Fruit fly (Drosophila melanogaster) whole organism, embryonic: Measurements from ENCODE around the gene CG33299.

Experiments
- Bgb ChIP-seq: fragments of 200-800 bp; sonication (Bioruptor generic); IDR thresholded peaks from 2 replicates; pipeline ENCODE4 v1.3.6; 2022; ENCODE audit warnings: missing biosample characterization, missing genetic modification characterization; ENCODE audit not compliant: partially characterized antibody
- CG10366 ChIP-seq: fragments of 200-800 bp; sonication (Bioruptor generic); IDR thresholded peaks from 2 replicates; pipeline ENCODE4 v1.3.6; 2022; ENCODE audit warnings: missing biosample characterization, missing genetic modification characterization
- CG10462 ChIP-seq: fragments of 200-800 bp; sonication (Bioruptor generic); optimal IDR thresholded peaks from 2 replicates; lab custom pipeline; 2016; ENCODE audit warnings: missing biosample characterization, missing genetic modification characterization
- CG10543 ChIP-seq: fragments of 200-800 bp; sonication (Bioruptor generic); optimal IDR thresholded peaks from 3 replicates; lab custom pipeline; 2017; ENCODE audit warnings: missing biosample characterization, mild to moderate bottlenecking, missing genetic modification characterization, moderate library complexity
- CG11085 ChIP-seq: fragments of 200-800 bp; sonication (Bioruptor generic); IDR thresholded peaks from 2 replicates; pipeline ENCODE4 v1.3.6; 2022; ENCODE audit warnings: missing biosample characterization, missing genetic modification characterization
- CG12659 ChIP-seq: fragments of 200-800 bp; sonication (Bioruptor generic); optimal IDR thresholded peaks from 3 replicates; lab custom pipeline; 2017; ENCODE audit warnings: mild to moderate bottlenecking, missing biosample characterization, missing genetic modification reagents, missing genetic modification characterization
- CG12744 ChIP-seq: fragments of 200-800 bp; sonication (Bioruptor generic); optimal IDR thresholded peaks from 2 replicates; lab custom pipeline; 2016; ENCODE audit warnings: missing biosample characterization, missing genetic modification characterization
- CG13775 ChIP-seq: fragments of 200-800 bp; sonication (Bioruptor generic); optimal IDR thresholded peaks from 3 replicates; lab custom pipeline; 2017; ENCODE audit warnings: missing biosample characterization, mild to moderate bottlenecking, missing genetic modification characterization
- CG15011 ChIP-seq: fragments of 200-800 bp; sonication (Bioruptor generic); optimal IDR thresholded peaks from 3 replicates; lab custom pipeline; 2018; ENCODE audit warnings: missing biosample characterization, mild to moderate bottlenecking, missing genetic modification characterization
- CG1832 ChIP-seq: fragments of 200-800 bp; sonication (Bioruptor generic); optimal IDR thresholded peaks from 2 replicates; lab custom pipeline; 2017; ENCODE audit warnings: missing biosample characterization, mild to moderate bottlenecking, missing genetic modification characterization, inconsistent platforms
- CG18619 ChIP-seq: fragments of 200-800 bp; sonication (Bioruptor generic); optimal IDR thresholded peaks from 3 replicates; lab custom pipeline; 2017; ENCODE audit warnings: missing biosample characterization, mild to moderate bottlenecking, missing genetic modification characterization
- CG2120 ChIP-seq: fragments of 200-800 bp; sonication (Bioruptor generic); optimal IDR thresholded peaks from 3 replicates; lab custom pipeline; 2016; ENCODE audit warnings: missing biosample characterization, missing genetic modification characterization
- CG3995 ChIP-seq: fragments of 200-800 bp; sonication (Bioruptor generic); optimal IDR thresholded peaks from 3 replicates; lab custom pipeline; 2016; ENCODE audit warnings: missing biosample characterization, missing genetic modification characterization
- CG4820 ChIP-seq: fragments of 200-800 bp; sonication (Bioruptor generic); optimal IDR thresholded peaks from 3 replicates; lab custom pipeline; 2016; ENCODE audit warnings: missing biosample characterization, missing genetic modification characterization
- CG8765 ChIP-seq: fragments of 200-800 bp; sonication (Bioruptor generic); IDR thresholded peaks from 2 replicates; pipeline ENCODE4 v1.3.6; 2022; ENCODE audit warnings: missing biosample characterization, missing genetic modification characterization
- CG9215 ChIP-seq: fragments of 200-800 bp; sonication (Bioruptor generic); IDR thresholded peaks from 2 replicates; pipeline ENCODE4 v1.3.6; 2022; ENCODE audit warnings: missing biosample characterization, missing genetic modification characterization
- CrebB ChIP-seq: fragments of 200-800 bp; sonication (Bioruptor generic); optimal IDR thresholded peaks from 3 replicates; lab custom pipeline; 2018; ENCODE audit warnings: missing biosample characterization, mild to moderate bottlenecking, missing genetic modification characterization
- Dfd ChIP-seq, 2 experiments: fragments of >200 bp; optimal IDR thresholded peaks; 2 replicates each; lab custom pipeline; 2017; ENCODE audit warnings: missing biosample characterization in 2 of 2, missing genetic modification characterization in 2 of 2
- Doc2 ChIP-seq: fragments of 200-800 bp; sonication (Bioruptor generic); IDR thresholded peaks from 2 replicates; pipeline ENCODE4 v1.3.6; 2022; ENCODE audit warnings: missing biosample characterization, missing genetic modification characterization
- Eip74EF ChIP-seq, 2 experiments: fragments of 200-800 bp in 1 of 2; fragments of >200 bp in 1 of 2; sonication (Bioruptor generic) in 1 of 2; optimal IDR thresholded peaks; 2 replicates each; lab custom pipeline; 2017 to 2019; ENCODE audit warnings: missing biosample characterization in 2 of 2, missing genetic modification characterization in 2 of 2, mild to moderate bottlenecking in 1 of 2, moderate library complexity in 1 of 2
- HLH3B ChIP-seq: fragments of 200-800 bp; sonication (Bioruptor generic); IDR thresholded peaks from 2 replicates; pipeline ENCODE4 v1.3.6; 2022; ENCODE audit warnings: missing biosample characterization, missing genetic modification characterization
- HmgZ ChIP-seq: fragments of 200-800 bp; sonication (Bioruptor generic); optimal IDR thresholded peaks from 2 replicates; lab custom pipeline; 2018; ENCODE audit warnings: missing biosample characterization, mild to moderate bottlenecking, missing genetic modification characterization
- NfI ChIP-seq: fragments of 200-800 bp; sonication (Bioruptor generic); optimal IDR thresholded peaks from 3 replicates; lab custom pipeline; 2018; ENCODE audit warnings: missing biosample characterization, mild to moderate bottlenecking, missing genetic modification characterization, moderate library complexity
- Oaz ChIP-seq: fragments of 200-800 bp; sonication (Bioruptor generic); IDR thresholded peaks from 2 replicates; pipeline ENCODE4 v1.3.6; 2022; ENCODE audit warnings: missing biosample characterization, missing genetic modification characterization
- Six4 ChIP-seq: fragments of 200-800 bp; sonication (Bioruptor generic); optimal IDR thresholded peaks from 2 replicates; lab custom pipeline; 2016; ENCODE audit warnings: missing biosample characterization, missing genetic modification characterization
- Ssrp ChIP-seq: fragments of 200-800 bp; sonication (Bioruptor generic); optimal IDR thresholded peaks from 2 replicates; lab custom pipeline; 2018; ENCODE audit warnings: missing biosample characterization, mild to moderate bottlenecking, missing genetic modification characterization, moderate library complexity
- Xrp1 ChIP-seq: fragments of 200-800 bp; sonication (Bioruptor generic); IDR thresholded peaks from 2 replicates; pipeline ENCODE4 v1.3.6; 2022; ENCODE audit warnings: missing biosample characterization, missing genetic modification characterization
- cg ChIP-seq: fragments of 200-800 bp; sonication (Bioruptor generic); optimal IDR thresholded peaks from 3 replicates; lab custom pipeline; 2019; ENCODE audit warnings: missing biosample characterization, mild to moderate bottlenecking, missing genetic modification characterization, moderate library complexity
- chn ChIP-seq: fragments of 200-800 bp; sonication (Bioruptor generic); optimal IDR thresholded peaks from 2 replicates; lab custom pipeline; 2016; ENCODE audit warnings: missing biosample characterization, missing genetic modification characterization
- dimm ChIP-seq: fragments of 200-800 bp; sonication (Bioruptor generic); IDR thresholded peaks from 2 replicates; pipeline ENCODE4 v1.3.6; 2022; ENCODE audit warnings: missing biosample characterization, missing genetic modification characterization
- dmrt11E ChIP-seq: fragments of 200-800 bp; sonication (Bioruptor generic); optimal IDR thresholded peaks from 3 replicates; lab custom pipeline; 2018; ENCODE audit warnings: missing biosample characterization, mild to moderate bottlenecking, missing genetic modification characterization, moderate library complexity
- dysf ChIP-seq: fragments of 200-800 bp; sonication (Bioruptor generic); IDR thresholded peaks from 3 replicates; pipeline ENCODE4 v1.3.6; 2022; ENCODE audit warnings: missing biosample characterization, missing genetic modification characterization
- gro ChIP-seq: fragments of 200-800 bp; sonication (Bioruptor generic); optimal IDR thresholded peaks from 2 replicates; lab custom pipeline; 2016; ENCODE audit warnings: missing biosample characterization, missing genetic modification characterization
- insv ChIP-seq, 2 experiments: fragments of 200-800 bp; sonication (Bioruptor generic); optimal IDR thresholded peaks; 3 replicates each; lab custom pipeline; 2016 to 2018; ENCODE audit warnings: missing biosample characterization in 2 of 2, missing genetic modification characterization in 2 of 2
- kay ChIP-seq: fragments of 200-800 bp; sonication (Bioruptor generic); optimal IDR thresholded peaks from 2 replicates; lab custom pipeline; 2016; ENCODE audit warnings: missing biosample characterization, missing genetic modification characterization
- lilli ChIP-seq: fragments of 200-800 bp; sonication (Bioruptor generic); optimal IDR thresholded peaks from 3 replicates; lab custom pipeline; 2016; ENCODE audit warnings: missing biosample characterization, missing genetic modification characterization
- mam ChIP-seq: fragments of 200-800 bp; sonication (Bioruptor generic); optimal IDR thresholded peaks from 3 replicates; lab custom pipeline; 2016; ENCODE audit warnings: missing biosample characterization, missing genetic modification characterization
- nerfin-1 ChIP-seq: fragments of 200-800 bp; sonication (Bioruptor generic); optimal IDR thresholded peaks from 3 replicates; lab custom pipeline; 2019; ENCODE audit warnings: missing biosample characterization, mild to moderate bottlenecking, missing genetic modification characterization, moderate library complexity
- nerfin-2 ChIP-seq: fragments of 200-800 bp; sonication (Bioruptor generic); IDR thresholded peaks from 2 replicates; pipeline ENCODE4 v1.3.6; 2022; ENCODE audit warnings: missing biosample characterization, missing genetic modification characterization; ENCODE audit not compliant: partially characterized antibody
- onecut ChIP-seq: fragments of 200-800 bp; sonication (Bioruptor generic); IDR thresholded peaks from 2 replicates; pipeline ENCODE4 v1.3.6; 2022; ENCODE audit warnings: missing biosample characterization, missing genetic modification characterization
- pho ChIP-seq: fragments of 200-800 bp; sonication (Bioruptor generic); optimal IDR thresholded peaks from 2 replicates; lab custom pipeline; 2016; ENCODE audit warnings: missing biosample characterization, missing genetic modification characterization
- prd ChIP-seq, 3 experiments: fragments of >200 bp in 2 of 3; fragments of 200-800 bp in 1 of 3; sonication (Bioruptor generic) in 1 of 3; optimal IDR thresholded peaks in 2 of 3; IDR thresholded peaks in 1 of 3; 2 replicates in 2 of 3; 3 replicates in 1 of 3; pipeline versions ENCODE4 v1.3.6 to Lab custom; 2017 to 2022; ENCODE audit warnings: missing biosample characterization in 1 of 3, missing genetic modification characterization in 1 of 3
- psq ChIP-seq: fragments of 200-800 bp; sonication (Bioruptor generic); optimal IDR thresholded peaks from 2 replicates; lab custom pipeline; 2017; ENCODE audit warnings: missing biosample characterization, missing genetic modification characterization
- shn ChIP-seq: fragments of 200-800 bp; sonication (Bioruptor generic); optimal IDR thresholded peaks from 3 replicates; lab custom pipeline; 2016; ENCODE audit warnings: missing biosample characterization, missing genetic modification characterization
- so ChIP-seq: fragments of 200-800 bp; sonication (Bioruptor generic); IDR thresholded peaks from 3 replicates; pipeline ENCODE4 v1.3.6; 2022; ENCODE audit warnings: missing biosample characterization, missing genetic modification characterization
- sqz ChIP-seq: fragments of 200-800 bp; sonication (Bioruptor generic); optimal IDR thresholded peaks from 3 replicates; lab custom pipeline; 2018; ENCODE audit warnings: missing biosample characterization, mild to moderate bottlenecking, missing genetic modification characterization
- ssp ChIP-seq: fragments of 200-800 bp; sonication (Bioruptor generic); IDR thresholded peaks from 2 replicates; pipeline ENCODE4 v1.3.6; 2022; ENCODE audit warnings: missing biosample characterization, missing genetic modification characterization
- toy ChIP-seq: fragments of 200-800 bp; sonication (Bioruptor generic); IDR thresholded peaks from 2 replicates; pipeline ENCODE4 v1.3.6; 2022; ENCODE audit warnings: missing biosample characterization, missing genetic modification characterization
- vvl ChIP-seq: fragments of 200-800 bp; sonication (Bioruptor generic); IDR thresholded peaks from 2 replicates; pipeline ENCODE4 v1.3.6; 2022; ENCODE audit warnings: missing biosample characterization, missing genetic modification characterization
- zen ChIP-seq: fragments of 200-800 bp; sonication (Bioruptor generic); optimal IDR thresholded peaks from 3 replicates; lab custom pipeline; 2018; ENCODE audit warnings: missing biosample characterization, mild to moderate bottlenecking, missing genetic modification characterization, moderate library complexity

Gene CG33299

DNA sequence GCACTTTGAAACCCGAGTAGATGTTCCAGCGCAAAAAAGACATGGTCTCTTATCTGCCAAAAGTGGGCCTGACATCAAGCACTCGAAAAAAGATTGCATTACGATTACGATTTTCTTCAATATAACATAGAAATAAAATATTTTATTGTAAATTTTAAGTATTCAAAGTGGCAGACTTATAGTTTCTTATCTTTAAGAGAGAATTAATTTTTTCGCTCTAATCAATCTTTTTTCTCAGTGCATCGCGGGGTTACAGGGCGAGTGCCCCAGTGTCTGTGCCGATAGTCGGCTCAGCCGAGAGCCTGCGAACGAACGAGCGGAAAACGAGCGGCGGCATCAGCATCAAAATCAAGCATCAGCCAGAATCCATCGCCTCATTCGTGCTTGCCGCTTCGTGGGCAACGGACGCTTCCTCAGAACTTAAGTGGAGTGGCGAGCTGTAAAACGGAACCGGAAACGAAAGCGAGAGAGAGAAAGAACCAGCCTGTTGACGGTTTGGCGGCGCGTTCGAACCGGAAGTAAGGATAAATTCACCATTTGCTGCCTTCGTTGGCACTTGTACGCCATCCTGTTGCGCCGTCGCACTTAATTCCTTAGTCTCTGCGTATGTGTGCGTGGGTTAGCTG lies 22.5 kb upstream of the CG33299 start, which contains the start of gene Apoltp (continued):
- TF ChIP-seq nerfin-1: no peak
- no peak for TF ChIP-seq psq (GFP tag; lab: Kevin White, UChicago)
- no peak for TF ChIP-seq CG12744 (GFP tag; lab: Kevin White, UChicago)
- peak; percentile 41; the same call in 1 of the 2 replicates for TF ChIP-seq CG9215 (GFP tag; lab: Robert Waterston, UW)
- no peak for TF ChIP-seq CrebB
- TF ChIP-seq toy (GFP tag; lab: Robert Waterston, UW): 0 out of 2 replicates have a peak, but pooled peaks have one; percentile 59
- peak; percentile 57 for TF ChIP-seq CG4820 (GFP tag; lab: Kevin White, UChicago)
- TF ChIP-seq pho (GFP tag; lab: Kevin White, UChicago): no peak
- peak; percentile 54 for TF ChIP-seq CG18619 (GFP tag; lab: Kevin White, UChicago)
- peak; percentile 45 for TF ChIP-seq onecut
- TF ChIP-seq HLH3B: peak; percentile 79; the same call in 1 of the 2 replicates
- TF ChIP-seq sqz (GFP tag; lab: Kevin White, UChicago): no peak
- peak; percentile 35 for TF ChIP-seq Six4 (GFP tag; lab: Kevin White, UChicago)
- TF ChIP-seq chn: no peak
- peak; percentile 45 for TF ChIP-seq CG13775 (GFP tag; lab: Kevin White, UChicago)
- no peak for TF ChIP-seq Bgb (GFP tag; lab: Robert Waterston, UW)
- TF ChIP-seq CG10366 (GFP tag; lab: Robert Waterston, UW): peak; percentile 70
- peak; percentile 35 for TF ChIP-seq CG12659 (GFP tag; lab: Kevin White, UChicago)
- peak; percentile 46 for TF ChIP-seq CG15011 (GFP tag; lab: Kevin White, UChicago)
- peak; percentile 52 for TF ChIP-seq ssp (GFP tag; lab: Robert Waterston, UW)
- TF ChIP-seq NfI (GFP tag; lab: Kevin White, UChicago): peak; percentile 63
- TF ChIP-seq so: peak; percentile 78; the same call in 1 of the 3 replicates
- peak; percentile 79 for TF ChIP-seq dysf (GFP tag; lab: Robert Waterston, UW)
- TF ChIP-seq CG10543 (GFP tag; lab: Kevin White, UChicago): peak; percentile 38
- 0 out of 2 replicates have a peak, but pooled peaks have one; percentile 35 for TF ChIP-seq Oaz (GFP tag; lab: Robert Waterston, UW)
- TF ChIP-seq CG10462 (GFP tag; lab: Kevin White, UChicago): no peak
- no peak for TF ChIP-seq cg (GFP tag; lab: Kevin White, UChicago)
- no peak for TF ChIP-seq CG3995
- TF ChIP-seq CG11085: peak; percentile 60
- peak; percentile 39 for TF ChIP-seq HmgZ (tag; lab: Kevin White, UChicago)
- no peak for TF ChIP-seq prd (optimal IDR thresholded peaks at IDR 0.05; lab: Kevin White, UChicago)
- peak; percentile 82 for TF ChIP-seq prd (GFP tag; IDR thresholded peaks at IDR 0.05; lab: Robert Waterston, UW)
- no peak for TF ChIP-seq Dfd (GFP tag; optimal IDR thresholded peaks at IDR 0.05; lab: Kevin White, UChicago)
- TF ChIP-seq shn (GFP tag; lab: Kevin White, UChicago): no peak
- TF ChIP-seq kay (GFP tag; lab: Kevin White, UChicago): peak; percentile 12
- no peak for TF ChIP-seq nerfin-2
- TF ChIP-seq CG1832 (GFP tag; lab: Kevin White, UChicago): no peak
- TF ChIP-seq Doc2: no peak
- TF ChIP-seq lilli: peak; percentile 46
- TF ChIP-seq mam (GFP tag; lab: Kevin White, UChicago): peak; percentile 31
- TF ChIP-seq gro (GFP tag; lab: Kevin White, UChicago): no peak
- peak; percentile 66 for TF ChIP-seq CG2120 (GFP tag; lab: Kevin White, UChicago)
- TF ChIP-seq CG8765 (GFP tag; lab: Robert Waterston, UW): no peak
- peak; percentile 23 for TF ChIP-seq dmrt11E (tag; lab: Kevin White, UChicago)
- TF ChIP-seq Eip74EF (GFP tag; optimal IDR thresholded peaks at IDR 0.05; lab: Kevin White, UChicago): no peak
- peak; percentile 85 for TF ChIP-seq vvl (GFP tag; lab: Robert Waterston, UW)
- TF ChIP-seq Ssrp (tag; lab: Kevin White, UChicago): peak; percentile 46
- TF ChIP-seq zen (tag; lab: Kevin White, UChicago): peak; percentile 31
- no peak for TF ChIP-seq insv (GFP tag; optimal IDR thresholded peaks at IDR 0.05; lab: Kevin White, UChicago)
- TF ChIP-seq Xrp1 (GFP tag; lab: Robert Waterston, UW): peak; percentile 77
- TF ChIP-seq dimm: no peak
